Worm (Caenorhabditis elegans) whole organism, L2 larva: ENCODE results near the gene egg-1.
A peak's percentile ranks its signal among the peaks of the same experiment; 100 is the strongest.

ENCODE experiments used
- C34F6.9 ChIP-seq: fragments of 150-350 bp; optimal IDR thresholded peaks from 2 replicates; lab custom pipeline; 2014; ENCODE audit warnings: missing biosample characterization, missing genetic modification characterization
- F13H6.1 ChIP-seq: sonication (generic microtip); optimal IDR thresholded peaks from 2 replicates; lab custom pipeline; 2016; ENCODE audit warnings: missing genetic modification characterization, missing compliant biosample characterization
- Y55F3AM.14 ChIP-seq: fragments of 200-800 bp; sonication (Bioruptor generic); optimal IDR thresholded peaks from 2 replicates; lab custom pipeline; 2018; ENCODE audit warnings: mild to moderate bottlenecking, missing genetic modification characterization, missing compliant biosample characterization
- blmp-1 ChIP-seq: sonication (generic microtip); optimal IDR thresholded peaks from 2 replicates; lab custom pipeline; 2017; ENCODE audit warnings: missing genetic modification characterization, mild to moderate bottlenecking, missing compliant biosample characterization, antibody characterized with exemption, moderate library complexity; ENCODE audit not compliant: insufficient read depth
- dmd-4 ChIP-seq: sonication (generic microtip); optimal IDR thresholded peaks from 2 replicates; lab custom pipeline; 2017; ENCODE audit warnings: missing biosample characterization, missing genetic modification characterization
- elt-1 ChIP-seq: fragments of 150-350 bp; optimal IDR thresholded peaks from 2 replicates; lab custom pipeline; 2014; ENCODE audit warnings: missing biosample characterization, missing genetic modification characterization
- elt-3 ChIP-seq: sonication (generic microtip); optimal IDR thresholded peaks from 2 replicates; lab custom pipeline; 2017; ENCODE audit warnings: missing biosample characterization, missing genetic modification characterization
- fos-1 ChIP-seq: fragments of 150-350 bp; optimal IDR thresholded peaks from 2 replicates; lab custom pipeline; 2014; ENCODE audit warnings: missing biosample characterization, missing genetic modification characterization
- gmeb-1 ChIP-seq: fragments of 150-350 bp; optimal IDR thresholded peaks from 2 replicates; lab custom pipeline; 2014; ENCODE audit warnings: missing biosample characterization, missing genetic modification characterization
- lsy-2 ChIP-seq, 2 experiments: fragments of 150-350 bp in 1 of 2; sonication (generic microtip) in 1 of 2; optimal IDR thresholded peaks; 2 replicates each; lab custom pipeline; 2014 to 2017; ENCODE audit warnings: missing biosample characterization in 2 of 2, missing genetic modification characterization in 2 of 2
- mab-5 ChIP-seq: fragments of 150-350 bp; optimal IDR thresholded peaks from 2 replicates; lab custom pipeline; 2014; ENCODE audit warnings: missing biosample characterization, missing genetic modification characterization
- nhr-10 ChIP-seq: sonication (generic microtip); optimal IDR thresholded peaks from 2 replicates; lab custom pipeline; 2017; ENCODE audit warnings: missing biosample characterization, missing genetic modification characterization
- nhr-11 ChIP-seq: fragments of 150-350 bp; optimal IDR thresholded peaks from 2 replicates; lab custom pipeline; 2014; ENCODE audit warnings: missing biosample characterization, missing genetic modification characterization
- nhr-12 ChIP-seq: fragments of 150-350 bp; optimal IDR thresholded peaks from 2 replicates; lab custom pipeline; 2014; ENCODE audit warnings: missing biosample characterization, missing genetic modification characterization
- nhr-129 ChIP-seq: fragments of 150-350 bp; optimal IDR thresholded peaks from 2 replicates; lab custom pipeline; 2014; ENCODE audit warnings: missing biosample characterization, missing genetic modification characterization
- nhr-21 ChIP-seq: fragments of 150-350 bp; optimal IDR thresholded peaks from 2 replicates; lab custom pipeline; 2014; ENCODE audit warnings: missing biosample characterization, missing genetic modification characterization
- nhr-23 ChIP-seq: fragments of 150-350 bp; optimal IDR thresholded peaks from 2 replicates; lab custom pipeline; 2014; ENCODE audit warnings: missing biosample characterization, missing genetic modification reagents, missing genetic modification characterization
- nhr-25 ChIP-seq: fragments of 150-350 bp; sonication (generic microtip); optimal IDR thresholded peaks from 3 replicates; lab custom pipeline; 2014; ENCODE audit warnings: missing biosample characterization, missing genetic modification characterization
- nhr-6 ChIP-seq: fragments of 150-350 bp; optimal IDR thresholded peaks from 2 replicates; lab custom pipeline; 2014; ENCODE audit warnings: missing biosample characterization, missing genetic modification characterization
- peb-1 ChIP-seq: fragments of 150-350 bp; optimal IDR thresholded peaks from 2 replicates; lab custom pipeline; 2014; ENCODE audit warnings: missing biosample characterization, missing genetic modification characterization
- sem-4 ChIP-seq: fragments of 150-350 bp; optimal IDR thresholded peaks from 2 replicates; lab custom pipeline; 2014; ENCODE audit warnings: missing biosample characterization, missing genetic modification reagents, missing genetic modification characterization
- skn-1 ChIP-seq: sonication (generic microtip); optimal IDR thresholded peaks from 2 replicates; lab custom pipeline; 2017; ENCODE audit warnings: missing biosample characterization, missing genetic modification characterization
- sma-3 ChIP-seq: sonication (generic microtip); optimal IDR thresholded peaks from 2 replicates; lab custom pipeline; 2016; ENCODE audit warnings: missing genetic modification reagents, missing genetic modification characterization, missing compliant biosample characterization
- sma-9 ChIP-seq, 2 experiments: fragments of 150-350 bp in 1 of 2; sonication (generic microtip) in 1 of 2; optimal IDR thresholded peaks; 2 replicates each; lab custom pipeline; 2014 to 2016; ENCODE audit warnings: missing genetic modification characterization in 2 of 2, mild to moderate bottlenecking in 1 of 2, missing biosample characterization in 1 of 2, missing compliant biosample characterization in 1 of 2, missing genetic modification reagents in 1 of 2, moderate library complexity in 1 of 2
- snpc-4 ChIP-seq: fragments of 150-350 bp; optimal IDR thresholded peaks from 2 replicates; lab custom pipeline; 2014; ENCODE audit warnings: missing biosample characterization, missing genetic modification characterization
- unc-39 ChIP-seq: fragments of 150-350 bp; optimal IDR thresholded peaks from 2 replicates; lab custom pipeline; 2014; ENCODE audit warnings: missing biosample characterization, missing genetic modification characterization
- unc-55 ChIP-seq: fragments of 150-350 bp; sonication (generic microtip); optimal IDR thresholded peaks from 3 replicates; lab custom pipeline; 2014; ENCODE audit warnings: missing biosample characterization, missing genetic modification reagents, missing genetic modification characterization
- unc-62 ChIP-seq: fragments of 150-350 bp; optimal IDR thresholded peaks from 2 replicates; lab custom pipeline; 2014; ENCODE audit warnings: missing biosample characterization, missing genetic modification reagents, missing genetic modification characterization
- zag-1 ChIP-seq: fragments of 150-350 bp; optimal IDR thresholded peaks from 2 replicates; lab custom pipeline; 2014; ENCODE audit warnings: missing biosample characterization, missing genetic modification characterization
- ztf-4 ChIP-seq: fragments of 150-350 bp; optimal IDR thresholded peaks from 2 replicates; lab custom pipeline; 2014; ENCODE audit warnings: missing biosample characterization, missing genetic modification characterization

Gene egg-1

DNA sequence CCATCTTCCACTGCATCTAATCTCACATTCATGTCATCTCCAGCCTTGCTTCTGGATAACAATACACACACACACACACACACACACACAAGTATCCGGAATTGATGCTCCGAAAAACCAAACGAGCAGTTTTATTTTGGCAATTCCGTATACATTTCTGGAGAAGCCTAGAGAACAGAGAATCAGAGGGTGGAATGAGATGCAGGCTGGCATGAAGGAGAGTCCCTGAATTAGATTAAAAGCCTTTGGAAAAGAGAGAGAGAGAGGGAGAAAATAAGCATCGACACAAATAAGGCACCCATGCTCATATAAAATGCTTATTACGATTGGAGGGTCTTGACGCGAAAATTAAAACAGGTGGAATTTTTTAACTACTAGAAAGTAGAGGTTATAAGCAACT, 32.7 kb downstream of the egg-1 start:
- TF ChIP-seq fos-1 (tag; lab: Kevin White, UChicago) (no peak), C34F6.9 (tag; lab: Kevin White, UChicago) (peak; percentile 2), nhr-12 (tag; lab: Kevin White, UChicago) (no peak), F13H6.1 (tag; lab: Kevin White, UChicago) (no peak), dmd-4 (tag; lab: Kevin White, UChicago) (no peak), sma-3 (GFP tag; lab: Kevin White, UChicago) (no peak), nhr-11 (tag; lab: Kevin White, UChicago) (no peak), unc-55 (GFP tag; lab: Kevin White, UChicago) (peak; percentile 32), unc-39 (no peak), mab-5 (no peak), elt-3 (tag; lab: Kevin White, UChicago) (no peak), blmp-1 (tag; lab: Kevin White, UChicago) (no peak), peb-1 (tag; lab: Kevin White, UChicago) (no peak), sem-4 (peak; percentile 36), nhr-129 (tag; lab: Kevin White, UChicago) (no peak), nhr-21 (no peak), skn-1 (tag; lab: Kevin White, UChicago) (no peak), nhr-10 (tag; lab: Kevin White, UChicago) (no peak), gmeb-1 (tag; lab: Kevin White, UChicago) (no peak), elt-1 (no peak), nhr-25 (tag; lab: Kevin White, UChicago) (no peak), Y55F3AM.14 (GFP tag; lab: Kevin White, UChicago) (no peak), zag-1 (tag; lab: Kevin White, UChicago) (no peak), nhr-23 (no peak)

DNA sequence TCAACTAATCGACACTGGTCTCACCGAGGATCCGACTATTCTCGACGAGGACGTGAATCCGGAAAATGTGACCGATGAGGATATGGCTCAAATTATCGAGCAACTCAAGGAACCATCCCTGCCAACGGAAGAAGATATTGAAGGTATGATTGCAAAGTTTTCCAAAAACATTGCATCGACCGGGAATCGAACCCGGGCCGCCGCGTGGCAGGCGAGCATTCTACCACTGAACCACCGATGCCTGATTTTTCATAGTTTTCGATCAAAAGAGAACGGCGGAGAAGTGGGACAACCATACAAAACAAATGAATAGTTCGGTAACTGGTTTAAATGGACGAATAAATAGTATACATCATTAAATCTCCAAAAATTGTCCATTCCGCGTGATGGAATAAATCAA, 33.9 kb downstream of the egg-1 start:
- TF ChIP-seq snpc-4 (tag; lab: Kevin White, UChicago) (no peak), elt-1 (no peak), sma-3 (GFP tag; lab: Kevin White, UChicago) (peak; percentile 2), Y55F3AM.14 (GFP tag; lab: Kevin White, UChicago) (no peak), unc-62 (GFP tag; lab: Kevin White, UChicago) (no peak), gmeb-1 (tag; lab: Kevin White, UChicago) (no peak), ztf-4 (tag; lab: Kevin White, UChicago) (no peak)

DNA sequence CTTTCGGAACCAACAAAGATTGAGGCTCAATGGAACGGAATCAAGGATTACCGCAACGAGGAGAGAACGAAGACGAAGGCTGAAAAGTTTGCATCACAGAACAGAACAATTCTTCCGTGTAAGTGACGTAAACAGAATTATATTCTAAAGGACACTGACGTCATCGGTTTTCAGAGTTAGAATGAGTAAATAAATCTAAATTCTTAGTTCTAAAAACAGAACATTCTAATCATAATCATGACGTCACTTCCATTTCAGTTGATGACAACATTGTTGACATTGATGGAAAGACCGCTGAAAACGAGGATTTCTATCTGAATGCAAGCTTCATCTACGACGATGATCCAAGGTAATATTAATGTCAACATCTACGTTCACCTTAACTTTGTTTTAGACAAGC, 36.0 kb downstream of the egg-1 start:
- TF ChIP-seq lsy-2 (tag; optimal IDR thresholded peaks at IDR 0.05; lab: Kevin White, UChicago): peak in 1 of 2 experiments; percentile 32
- TF ChIP-seq C34F6.9 (tag; lab: Kevin White, UChicago): peak; percentile 1
- no peak for TF ChIP-seq elt-3 (tag; lab: Kevin White, UChicago)
- peak; percentile 49 for TF ChIP-seq unc-55 (GFP tag; lab: Kevin White, UChicago)
- peak; percentile 14 for TF ChIP-seq sma-9 (GFP tag; optimal IDR thresholded peaks at IDR 0.05; lab: Kevin White, UChicago)
- TF ChIP-seq sma-9 (tag; optimal IDR thresholded peaks at IDR 0.05; lab: Kevin White, UChicago): no peak
- peak; percentile 22 for TF ChIP-seq nhr-21
- no peak for TF ChIP-seq peb-1 (tag; lab: Kevin White, UChicago)
- TF ChIP-seq, all 48 proteins: peak for 5

DNA sequence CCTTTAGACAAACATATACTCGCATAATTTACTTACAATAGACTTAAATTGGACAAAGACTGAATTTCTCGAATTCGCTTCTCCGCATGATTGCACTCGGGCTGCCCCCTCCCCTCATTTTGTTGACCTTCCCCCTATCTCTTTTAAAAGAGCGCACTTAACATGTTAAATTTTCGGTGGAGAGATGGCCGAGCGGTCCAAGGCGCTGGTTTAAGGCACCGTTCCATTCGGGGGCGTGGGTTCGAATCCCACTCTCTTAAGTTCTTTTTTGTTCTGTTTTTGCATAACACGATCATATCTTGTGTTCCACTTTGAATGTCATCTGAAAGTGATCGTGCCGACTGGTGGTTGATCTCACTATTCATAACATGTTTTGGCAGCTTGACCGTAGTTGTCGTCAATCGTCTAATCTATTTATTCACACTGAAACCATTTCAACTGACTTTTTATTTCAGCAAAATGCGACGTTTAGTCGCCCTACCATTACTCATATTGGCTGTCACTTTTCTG, 41.8 kb downstream of the egg-1 start, which contains the start of gene cutl-23:
TSS of gene cutl-23 (plus strand) at position 460 of the 510 bp plus-strand sequence.
- TF ChIP-seq sma-9 (GFP tag; optimal IDR thresholded peaks at IDR 0.05; lab: Kevin White, UChicago): peak; percentile 25
- TF ChIP-seq sma-9 (tag; optimal IDR thresholded peaks at IDR 0.05; lab: Kevin White, UChicago): no peak
- TF ChIP-seq sma-3 (GFP tag; lab: Kevin White, UChicago): peak; percentile 12
- peak; percentile 21 for TF ChIP-seq F13H6.1 (tag; lab: Kevin White, UChicago)
- no peak for TF ChIP-seq nhr-6 (tag; lab: Kevin White, UChicago)
